Worm (Caenorhabditis elegans) whole organism, late embryonic: ENCODE measurements around the gene F09C6.12.

Source experiments
- ahr-1 ChIP-seq: sonication (generic microtip); optimal IDR thresholded peaks from 2 replicates; lab custom pipeline; 2016; ENCODE audit warnings: missing genetic modification characterization, missing compliant biosample characterization
- ceh-45 ChIP-seq: fragments of 200-800 bp; sonication (Bioruptor generic); IDR thresholded peaks from 2 replicates; pipeline ENCODE4 v1.3.6; 2022; ENCODE audit warnings: missing genetic modification reagents, missing genetic modification characterization, missing compliant biosample characterization
- ceh-9 ChIP-seq: sonication (generic microtip); optimal IDR thresholded peaks from 2 replicates; lab custom pipeline; 2016; ENCODE audit warnings: mild to moderate bottlenecking, missing genetic modification characterization, inconsistent platforms, missing compliant biosample characterization
- fkh-10 ChIP-seq: fragments of 150-350 bp; optimal IDR thresholded peaks from 2 replicates; lab custom pipeline; 2014; ENCODE audit warnings: missing biosample characterization, missing genetic modification reagents, missing genetic modification characterization
- hlh-13 ChIP-seq: fragments of 200-800 bp; sonication (Bioruptor generic); optimal IDR thresholded peaks from 2 replicates; lab custom pipeline; 2018; ENCODE audit warnings: mild to moderate bottlenecking, missing genetic modification characterization, missing compliant biosample characterization
- hlh-15 ChIP-seq: sonication (generic microtip); optimal IDR thresholded peaks from 2 replicates; lab custom pipeline; 2016; ENCODE audit warnings: missing genetic modification characterization, missing compliant biosample characterization
- hlh-8 ChIP-seq: sonication (generic microtip); optimal IDR thresholded peaks from 2 replicates; lab custom pipeline; 2016; ENCODE audit warnings: missing genotype, missing genetic modification characterization, missing compliant biosample characterization
- pag-3 ChIP-seq: sonication (generic microtip); optimal IDR thresholded peaks from 2 replicates; lab custom pipeline; 2016; ENCODE audit warnings: missing compliant biosample characterization, missing genetic modification characterization, borderline replicate concordance
- pha-4 ChIP-seq: fragments of 150-350 bp; optimal IDR thresholded peaks from 2 replicates; lab custom pipeline; 2018; ENCODE audit warnings: missing biosample characterization, missing genetic modification reagents, missing genetic modification characterization
- pqm-1 ChIP-seq: sonication (generic microtip); optimal IDR thresholded peaks from 2 replicates; lab custom pipeline; 2016; ENCODE audit warnings: missing genetic modification characterization, missing compliant biosample characterization
- syd-9 ChIP-seq: sonication (generic microtip); optimal IDR thresholded peaks from 2 replicates; lab custom pipeline; 2016; ENCODE audit warnings: mild to moderate bottlenecking, missing genetic modification characterization, moderate library complexity, missing compliant biosample characterization
- tbx-7 ChIP-seq: sonication (generic microtip); optimal IDR thresholded peaks from 2 replicates; lab custom pipeline; 2016; ENCODE audit warnings: missing genotype, missing genetic modification characterization, missing compliant biosample characterization
- unc-55 ChIP-seq: sonication (generic microtip); optimal IDR thresholded peaks from 2 replicates; lab custom pipeline; 2017; ENCODE audit warnings: missing biosample characterization, missing genetic modification reagents, missing genetic modification characterization
- unc-86 ChIP-seq: sonication (generic microtip); optimal IDR thresholded peaks from 2 replicates; lab custom pipeline; 2016; ENCODE audit warnings: missing genetic modification characterization, missing compliant biosample characterization

ce11 chrV:16904612-16905011 is 21.9 kb downstream of the F09C6.12 start, which contains the start of gene nhr-262:
- TF ChIP-seq hlh-15 (tag; lab: Kevin White, UChicago) = no peak
- TF ChIP-seq hlh-8 (tag; lab: Kevin White, UChicago) = no peak
- TF ChIP-seq ahr-1 = no peak
- no peak for TF ChIP-seq tbx-7 (tag; lab: Kevin White, UChicago)
- TF ChIP-seq pqm-1 (tag; lab: Kevin White, UChicago) = no peak
- no peak for TF ChIP-seq pag-3 (tag; lab: Kevin White, UChicago)
- no peak for TF ChIP-seq unc-55 (GFP tag; lab: Kevin White, UChicago)
- no peak for TF ChIP-seq unc-86 (tag; lab: Kevin White, UChicago)
- no peak for TF ChIP-seq hlh-13 (GFP tag; lab: Kevin White, UChicago)
- TF ChIP-seq pha-4 (tag; lab: Kevin White, UChicago) = no peak
- no peak for TF ChIP-seq fkh-10 (GFP tag; lab: Kevin White, UChicago)
- TF ChIP-seq syd-9 (tag; lab: Kevin White, UChicago) = no peak
- TF ChIP-seq ceh-9 (tag; lab: Kevin White, UChicago) = no peak
- TF ChIP-seq ceh-45 = no peak
